Worm (Caenorhabditis elegans) whole organism, early embryonic: ENCODE measurements around the gene dlat-2.

Experiments
- F13C5.2 ChIP-seq: sonication (generic microtip); optimal IDR thresholded peaks from 2 replicates; lab custom pipeline; 2017; ENCODE audit warnings: mild to moderate bottlenecking, missing genetic modification characterization, inconsistent platforms, missing compliant biosample characterization
- ama-1 ChIP-seq: fragments of 150-350 bp; optimal IDR thresholded peaks from 2 replicates; lab custom pipeline; 2014
- ceh-36 ChIP-seq: sonication (generic microtip); optimal IDR thresholded peaks from 2 replicates; lab custom pipeline; 2016; ENCODE audit warnings: missing genetic modification characterization, inconsistent platforms, missing compliant biosample characterization
- ets-7 ChIP-seq: sonication (generic microtip); optimal IDR thresholded peaks from 2 replicates; lab custom pipeline; 2016; ENCODE audit warnings: missing genotype, missing genetic modification characterization, missing compliant biosample characterization
- pes-1 ChIP-seq: fragments of 200-800 bp; sonication (Bioruptor generic); IDR thresholded peaks from 2 replicates; pipeline ENCODE4 v1.3.6; 2022; ENCODE audit warnings: missing genetic modification reagents, missing genetic modification characterization, missing compliant biosample characterization
- sea-1 ChIP-seq: fragments of 200-800 bp; sonication (Bioruptor generic); conservative IDR thresholded peaks from 2 replicates; pipeline ENCODE4 v1.3.6; 2022; ENCODE audit warnings: missing genetic modification characterization, missing compliant biosample characterization
- tbx-11 ChIP-seq: fragments of 200-800 bp; sonication (Bioruptor generic); IDR thresholded peaks from 2 replicates; pipeline ENCODE4 v1.3.6; 2022; ENCODE audit warnings: missing genetic modification characterization, missing compliant biosample characterization

DNA sequence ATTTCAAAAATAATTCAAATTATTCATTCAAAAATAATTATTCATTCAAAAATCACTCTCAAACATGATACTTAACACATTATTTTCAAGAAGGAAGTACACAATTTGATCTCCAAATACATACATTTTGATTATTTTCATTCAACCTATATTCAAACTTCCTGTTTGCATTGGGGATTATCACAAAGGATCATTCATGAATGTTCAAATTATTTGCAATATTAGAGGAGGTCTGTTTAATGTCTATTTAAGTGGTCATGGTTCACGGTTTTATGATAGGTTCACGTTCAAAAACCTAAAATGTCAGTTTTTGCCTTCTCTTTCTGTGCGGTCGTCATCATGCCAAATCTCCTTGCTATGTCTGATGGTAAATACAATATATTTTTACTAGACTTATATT is 19.3 kb upstream of the dlat-2 start, which contains the start of gene clec-202:
- TF ChIP-seq ama-1 (lab: Kevin White, UChicago) (no peak), ceh-36 (tag; lab: Kevin White, UChicago) (no peak), pes-1 (GFP tag; lab: Robert Waterston, UW) (no peak), tbx-11 (GFP tag; lab: Robert Waterston, UW) (no peak), F13C5.2 (no peak), ets-7 (tag; lab: Kevin White, UChicago) (no peak), sea-1 (GFP tag; lab: Robert Waterston, UW) (no peak)
